Worm (Caenorhabditis elegans): ENCODE measurements around the gene PDB1.1.
A peak's percentile ranks its signal among the peaks of the same experiment; 100 is the strongest.

Gene PDB1.1

DNA sequence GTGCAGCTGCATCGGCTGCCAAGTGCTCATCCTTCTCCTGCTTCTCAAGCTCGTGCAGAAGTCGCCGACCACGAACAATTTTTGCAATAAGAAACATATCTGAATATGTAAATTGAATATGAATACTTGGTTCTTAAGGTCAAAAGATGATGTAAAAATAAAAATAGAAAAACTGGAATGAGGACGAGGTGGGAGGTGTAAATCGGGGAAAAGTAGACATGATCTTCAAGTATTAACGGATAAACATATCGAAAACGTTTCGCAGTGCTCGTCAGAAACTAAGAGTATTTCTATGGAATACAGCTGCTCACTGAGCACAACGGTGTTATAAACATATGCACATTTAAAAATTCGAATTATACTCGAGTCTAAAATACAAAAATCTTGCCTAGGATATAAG, 18.9 kb downstream of the PDB1.1 start, which contains the start of gene glb-16:
Gene glb-16 (minus strand): TSS at position 101 of the 400 bp plus-strand sequence.
- TF ChIP-seq lin-13 (GFP tag; optimal IDR thresholded peaks at IDR 0.05) (no peak), unc-62 (GFP tag; optimal IDR thresholded peaks at IDR 0.05) (no peak), snpc-4 (tag; optimal IDR thresholded peaks at IDR 0.05) (no peak), nhr-12 (tag; optimal IDR thresholded peaks at IDR 0.05) (no peak), Y55F3AM.14 (GFP tag; optimal IDR thresholded peaks at IDR 0.05) (no peak), alr-1 (tag; optimal IDR thresholded peaks at IDR 0.05) (no peak), ztf-11 (tag; optimal IDR thresholded peaks at IDR 0.05) (no peak), R02D3.7 (tag; optimal IDR thresholded peaks at IDR 0.05) (no peak), unc-39 (tag; optimal IDR thresholded peaks at IDR 0.05) (no peak), ZK546.5 (tag; optimal IDR thresholded peaks at IDR 0.05) (no peak), F13H6.1 (tag; optimal IDR thresholded peaks at IDR 0.05) (no peak), ceh-16 (tag; optimal IDR thresholded peaks at IDR 0.05) (no peak), sem-4 (tag; optimal IDR thresholded peaks at IDR 0.05) (no peak), ama-1 (optimal IDR thresholded peaks at IDR 0.05) (no peak), lsy-2 (tag; optimal IDR thresholded peaks at IDR 0.05) (no peak), aly-2 (tag; optimal IDR thresholded peaks at IDR 0.05) (no peak), nhr-77 (tag; optimal IDR thresholded peaks at IDR 0.05) (no peak), elt-3 (tag; optimal IDR thresholded peaks at IDR 0.05) (no peak), nhr-6 (tag; optimal IDR thresholded peaks at IDR 0.05) (no peak), nhr-129 (tag; optimal IDR thresholded peaks at IDR 0.05) (no peak)

DNA sequence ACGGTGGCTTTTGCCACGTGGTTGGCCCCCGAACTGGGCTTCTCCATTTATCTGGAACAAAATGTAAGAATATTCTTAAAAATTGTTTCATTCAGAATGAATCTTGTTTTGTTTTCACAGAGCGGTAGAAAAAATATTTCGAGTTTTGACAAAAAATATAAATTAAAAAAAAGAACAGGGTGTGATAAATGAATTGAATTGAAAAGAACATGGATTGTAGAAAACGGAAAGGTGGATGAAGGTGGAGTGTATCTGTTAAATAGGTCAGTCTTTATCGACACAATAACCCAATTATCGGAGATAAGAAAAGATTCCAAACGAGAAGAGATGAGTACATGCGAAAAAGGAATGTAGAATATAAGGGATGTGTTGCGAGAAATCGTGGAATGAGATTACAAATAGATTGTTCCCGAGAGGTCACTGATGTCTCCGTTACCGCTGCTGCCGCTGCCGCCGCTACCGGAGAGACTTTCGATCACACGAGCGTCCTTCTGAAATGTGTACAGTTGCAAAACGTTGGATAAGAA, 21.1 kb downstream of the PDB1.1 start, which contains the start of gene dpy-7:
Gene dpy-7 (minus strand): TSS at position 51 of the 527 bp plus-strand sequence.
- TF ChIP-seq ztf-1 (GFP tag; conservative IDR thresholded peaks at IDR 0.05), result no peak
- no peak for TF ChIP-seq unc-39 (tag; optimal IDR thresholded peaks at IDR 0.05)
- TF ChIP-seq mab-5 (tag; optimal IDR thresholded peaks at IDR 0.05), result no peak
- no peak for TF ChIP-seq lin-11 (tag; optimal IDR thresholded peaks at IDR 0.05)
- no peak for TF ChIP-seq sma-3 (GFP tag; optimal IDR thresholded peaks at IDR 0.05)
- TF ChIP-seq nhr-237 (tag; optimal IDR thresholded peaks at IDR 0.05), result no peak
- TF ChIP-seq Y55F3AM.14 (GFP tag; optimal IDR thresholded peaks at IDR 0.05), result no peak
- no peak for TF ChIP-seq nhr-6 (tag; optimal IDR thresholded peaks at IDR 0.05)
- no peak for TF ChIP-seq nhr-77 (tag; optimal IDR thresholded peaks at IDR 0.05)
- TF ChIP-seq lsy-2 (tag; optimal IDR thresholded peaks at IDR 0.05), result no peak
- TF ChIP-seq nhr-21 (tag; optimal IDR thresholded peaks at IDR 0.05), result peak; percentile 35
- TF ChIP-seq sem-4 (tag; optimal IDR thresholded peaks at IDR 0.05), result no peak
- no peak for TF ChIP-seq elt-3 (tag; optimal IDR thresholded peaks at IDR 0.05)
- TF ChIP-seq ztf-4 (tag; optimal IDR thresholded peaks at IDR 0.05), result no peak
- TF ChIP-seq lin-13 (GFP tag; optimal IDR thresholded peaks at IDR 0.05), result no peak
- TF ChIP-seq elt-1 (tag; optimal IDR thresholded peaks at IDR 0.05), result peak; percentile 65
- TF ChIP-seq nhr-11 (tag; optimal IDR thresholded peaks at IDR 0.05), result no peak
- TF ChIP-seq gmeb-1 (tag; optimal IDR thresholded peaks at IDR 0.05), result no peak
- no peak for TF ChIP-seq nhr-23 (tag; optimal IDR thresholded peaks at IDR 0.05)
- TF ChIP-seq C34F6.9 (tag; optimal IDR thresholded peaks at IDR 0.05), result no peak
- no peak for TF ChIP-seq snpc-4 (tag; optimal IDR thresholded peaks at IDR 0.05)
- TF ChIP-seq lin-39 (tag; optimal IDR thresholded peaks at IDR 0.05), result no peak
- TF ChIP-seq sma-9 (GFP tag; optimal IDR thresholded peaks at IDR 0.05), result peak; percentile 4
- no peak for TF ChIP-seq sma-9 (tag; optimal IDR thresholded peaks at IDR 0.05)
- TF ChIP-seq blmp-1 (tag; optimal IDR thresholded peaks at IDR 0.05; ENCODE audit: insufficient read depth), result no peak
- no peak for TF ChIP-seq fos-1 (tag; optimal IDR thresholded peaks at IDR 0.05)

DNA sequence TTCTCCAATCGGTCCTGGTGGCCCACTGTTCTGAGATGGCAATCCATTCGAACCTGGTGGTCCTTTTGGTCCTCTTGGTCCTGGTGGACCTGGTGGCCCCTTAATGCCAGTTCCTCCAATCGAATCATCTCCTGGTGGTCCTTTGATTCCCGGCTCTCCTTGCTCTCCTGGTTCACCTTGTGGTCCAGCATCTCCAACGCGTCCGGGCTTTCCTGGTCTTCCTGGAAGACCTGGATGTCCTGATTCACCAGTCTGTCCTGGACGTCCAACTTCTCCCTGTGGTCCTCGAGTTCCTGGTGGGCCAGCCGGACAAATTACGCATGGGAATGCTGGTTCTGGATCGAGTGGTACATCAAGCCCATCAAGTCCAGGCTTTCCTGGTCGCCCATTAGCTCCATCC, 22.0 kb downstream of the PDB1.1 start:
- TF ChIP-seq nhr-11 (tag; optimal IDR thresholded peaks at IDR 0.05), result no peak
- no peak for TF ChIP-seq snpc-4 (tag; optimal IDR thresholded peaks at IDR 0.05)
- TF ChIP-seq mdl-1 (tag; optimal IDR thresholded peaks at IDR 0.05), result no peak
- no peak for TF ChIP-seq nhr-23 (tag; optimal IDR thresholded peaks at IDR 0.05)
- TF ChIP-seq ztf-1 (GFP tag; conservative IDR thresholded peaks at IDR 0.05), result no peak
- no peak for TF ChIP-seq unc-55 (GFP tag; optimal IDR thresholded peaks at IDR 0.05)
- no peak for TF ChIP-seq ceh-82 (tag; optimal IDR thresholded peaks at IDR 0.05)
- no peak for TF ChIP-seq R02D3.7 (tag; optimal IDR thresholded peaks at IDR 0.05)
- TF ChIP-seq peb-1 (tag; optimal IDR thresholded peaks at IDR 0.05), result no peak
- no peak for TF ChIP-seq fos-1 (tag; optimal IDR thresholded peaks at IDR 0.05)
- TF ChIP-seq ZK546.5 (tag; optimal IDR thresholded peaks at IDR 0.05), result no peak

All from whole organism, L2 larva.